Worm (Caenorhabditis elegans) whole organism, L4 larva: ENCODE results near the gene ZC262.4.

Experiments used
- F37D6.2 ChIP-seq: sonication (generic microtip); optimal IDR thresholded peaks from 2 replicates; lab custom pipeline; 2016; ENCODE audit warnings: mild to moderate bottlenecking, missing genetic modification characterization, missing compliant biosample characterization
- F49E8.2 ChIP-seq: sonication (generic microtip); optimal IDR thresholded peaks from 2 replicates; lab custom pipeline; 2016; ENCODE audit warnings: missing compliant biosample characterization, mild to moderate bottlenecking, missing genetic modification characterization, borderline replicate concordance
- T20F7.1 ChIP-seq: fragments of 200-800 bp; sonication (Bioruptor generic); optimal IDR thresholded peaks from 2 replicates; lab custom pipeline; 2018; ENCODE audit warnings: mild to moderate bottlenecking, missing genetic modification characterization, missing compliant biosample characterization
- Y105C5A.15 ChIP-seq: fragments of 200-800 bp; sonication (Bioruptor generic); IDR thresholded peaks from 2 replicates; pipeline ENCODE4 v1.3.6; 2022; ENCODE audit warnings: missing genetic modification characterization, missing compliant biosample characterization
- Y48G9A.11 ChIP-seq: fragments of 200-800 bp; sonication (Bioruptor generic); IDR thresholded peaks from 2 replicates; pipeline ENCODE4 v1.3.6; 2022; ENCODE audit warnings: missing genetic modification reagents, missing genetic modification characterization, missing compliant biosample characterization
- Y5F2A.4 ChIP-seq: fragments of 200-800 bp; sonication (Bioruptor generic); optimal IDR thresholded peaks from 2 replicates; lab custom pipeline; 2018; ENCODE audit warnings: mild to moderate bottlenecking, missing genetic modification characterization, missing compliant biosample characterization
- Y75B8A.6 ChIP-seq: fragments of 200-800 bp; sonication (Bioruptor generic); IDR thresholded peaks from 2 replicates; pipeline ENCODE4 v1.3.6; 2022; ENCODE audit warnings: missing genetic modification reagents, missing genetic modification characterization, missing compliant biosample characterization
- ZK337.2 ChIP-seq: fragments of 200-800 bp; sonication (Bioruptor generic); IDR thresholded peaks from 2 replicates; pipeline ENCODE4 v1.3.6; 2022; ENCODE audit warnings: missing genetic modification reagents, missing genetic modification characterization, missing compliant biosample characterization
- ZK546.5 ChIP-seq, 2 experiments: sonication (generic microtip); optimal IDR thresholded peaks; 2 replicates each; lab custom pipeline; 2017; ENCODE audit warnings: missing biosample characterization in 2 of 2, missing genetic modification characterization in 2 of 2
- aha-1 ChIP-seq: fragments of 150-350 bp; peaks from one replicate; lab custom pipeline; 2014; ENCODE audit warnings: missing biosample characterization, missing genetic modification characterization
- arid-1 ChIP-seq: fragments of 200-800 bp; sonication (Bioruptor generic); conservative IDR thresholded peaks from 2 replicates; pipeline ENCODE4 v1.3.6; 2022; ENCODE audit warnings: missing genetic modification reagents, missing genetic modification characterization, missing compliant biosample characterization
- ceh-20 ChIP-seq: fragments of 200-800 bp; sonication (Bioruptor generic); IDR thresholded peaks from 2 replicates; pipeline ENCODE4 v1.3.6; 2022; ENCODE audit warnings: missing genetic modification reagents, missing genetic modification characterization, missing compliant biosample characterization
- ceh-44 ChIP-seq: fragments of 200-800 bp; sonication (Bioruptor generic); IDR thresholded peaks from 2 replicates; pipeline ENCODE4 v1.3.6; 2022; ENCODE audit warnings: missing genetic modification reagents, missing genetic modification characterization, missing compliant biosample characterization
- ceh-82 ChIP-seq: sonication (generic microtip); optimal IDR thresholded peaks from 2 replicates; lab custom pipeline; 2017; ENCODE audit warnings: missing biosample characterization, missing genetic modification characterization
- cey-2 ChIP-seq: sonication (generic microtip); optimal IDR thresholded peaks from 3 replicates; lab custom pipeline; 2017; ENCODE audit warnings: missing genetic modification characterization, mild to moderate bottlenecking, missing compliant biosample characterization, antibody characterized with exemption, borderline replicate concordance; ENCODE audit not compliant: insufficient read depth
- daf-19 ChIP-seq: fragments of 200-800 bp; sonication (Bioruptor generic); conservative IDR thresholded peaks from 2 replicates; pipeline ENCODE4 v1.3.6; 2022; ENCODE audit warnings: missing genetic modification characterization, missing compliant biosample characterization
- daf-8 ChIP-seq: fragments of 200-800 bp; sonication (Bioruptor generic); IDR thresholded peaks from 2 replicates; pipeline ENCODE4 v1.3.6; 2022; ENCODE audit warnings: missing genetic modification characterization, missing compliant biosample characterization
- dpl-1 ChIP-seq: fragments of 150-350 bp; optimal IDR thresholded peaks from 2 replicates; lab custom pipeline; 2014; ENCODE audit warnings: missing biosample characterization, missing genetic modification reagents, missing genetic modification characterization
- dve-1 ChIP-seq: sonication (generic microtip); optimal IDR thresholded peaks from 2 replicates; lab custom pipeline; 2017; ENCODE audit warnings: antibody characterized with exemption, mild to moderate bottlenecking, missing genetic modification characterization, missing compliant biosample characterization; ENCODE audit not compliant: insufficient read depth
- egl-43 ChIP-seq: fragments of 200-800 bp; sonication (Bioruptor generic); IDR thresholded peaks from 2 replicates; pipeline ENCODE4 v1.3.6; 2022; ENCODE audit warnings: missing genetic modification reagents, missing genetic modification characterization, missing compliant biosample characterization
- fos-1 ChIP-seq: fragments of 150-350 bp; optimal IDR thresholded peaks from 2 replicates; lab custom pipeline; 2014; ENCODE audit warnings: missing biosample characterization, missing genetic modification characterization
- hif-1 ChIP-seq, 2 experiments: sonication (generic microtip); optimal IDR thresholded peaks; 2 replicates each; lab custom pipeline; 2016 to 2017; ENCODE audit warnings: missing compliant biosample characterization in 2 of 2, missing genetic modification characterization in 2 of 2, missing genetic modification reagents in 2 of 2, missing genotype in 2 of 2, mild to moderate bottlenecking in 1 of 2
- hlh-30 ChIP-seq: sonication (generic microtip); optimal IDR thresholded peaks from 2 replicates; lab custom pipeline; 2017; ENCODE audit warnings: antibody characterized with exemption, mild to moderate bottlenecking, missing genetic modification characterization, missing compliant biosample characterization; ENCODE audit not compliant: insufficient read depth
- hmg-1.1 ChIP-seq: fragments of 200-800 bp; sonication (Bioruptor generic); IDR thresholded peaks from 2 replicates; pipeline ENCODE4 v1.3.6; 2022; ENCODE audit warnings: missing genetic modification reagents, missing genetic modification characterization, missing compliant biosample characterization
- jun-1 ChIP-seq: fragments of 150-350 bp; optimal IDR thresholded peaks from 2 replicates; lab custom pipeline; 2014; ENCODE audit warnings: missing biosample characterization, missing genetic modification reagents, missing genetic modification characterization
- lin-1 ChIP-seq: fragments of 200-800 bp; sonication (Bioruptor generic); IDR thresholded peaks from 2 replicates; pipeline ENCODE4 v1.3.6; 2022; ENCODE audit warnings: missing genetic modification reagents, missing genetic modification characterization, missing compliant biosample characterization
- lin-13 ChIP-seq: fragments of 150-350 bp; optimal IDR thresholded peaks from 2 replicates; lab custom pipeline; 2014; ENCODE audit warnings: missing biosample characterization, missing genetic modification reagents, missing genetic modification characterization
- lin-15B ChIP-seq: fragments of 150-350 bp; sonication (generic microtip); optimal IDR thresholded peaks from 3 replicates; lab custom pipeline; 2014; ENCODE audit warnings: missing biosample characterization, missing genetic modification characterization
- lin-38 ChIP-seq: fragments of 200-800 bp; sonication (Bioruptor generic); IDR thresholded peaks from 2 replicates; pipeline ENCODE4 v1.3.6; 2022; ENCODE audit warnings: missing genetic modification reagents, missing genetic modification characterization, missing compliant biosample characterization
- lsy-2 ChIP-seq, 2 experiments: fragments of 150-350 bp in 1 of 2; sonication (generic microtip) in 1 of 2; optimal IDR thresholded peaks; 2 replicates each; lab custom pipeline; 2014 to 2017; ENCODE audit warnings: missing biosample characterization in 2 of 2, missing genetic modification characterization in 2 of 2
- madf-9 ChIP-seq: fragments of 200-800 bp; sonication (Bioruptor generic); conservative IDR thresholded peaks from 2 replicates; pipeline ENCODE4 v1.3.6; 2022; ENCODE audit warnings: missing genetic modification reagents, missing genetic modification characterization, missing compliant biosample characterization
- mdt-29 ChIP-seq: fragments of 200-800 bp; sonication (Bioruptor generic); IDR thresholded peaks from 2 replicates; pipeline ENCODE4 v1.3.6; 2022; ENCODE audit warnings: missing genetic modification reagents, missing genetic modification characterization, missing compliant biosample characterization
- mes-2 ChIP-seq: sonication (generic microtip); optimal IDR thresholded peaks from 2 replicates; lab custom pipeline; 2016; ENCODE audit warnings: missing genotype, mild to moderate bottlenecking, missing genetic modification characterization, missing compliant biosample characterization; ENCODE audit not compliant: poor library complexity, severe bottlenecking
- mxl-2 ChIP-seq: fragments of 200-800 bp; sonication (Bioruptor generic); conservative IDR thresholded peaks from 2 replicates; pipeline ENCODE4 v1.3.6; 2022; ENCODE audit warnings: missing genetic modification reagents, missing genetic modification characterization, missing compliant biosample characterization
- mxl-3 ChIP-seq: fragments of 200-800 bp; sonication (Bioruptor generic); optimal IDR thresholded peaks from 2 replicates; lab custom pipeline; 2018; ENCODE audit warnings: mild to moderate bottlenecking, missing genetic modification characterization, missing compliant biosample characterization
- nhr-102 ChIP-seq: sonication (generic microtip); optimal IDR thresholded peaks from 2 replicates; lab custom pipeline; 2016; ENCODE audit warnings: mild to moderate bottlenecking, missing genetic modification characterization, moderate library complexity, missing compliant biosample characterization
- nhr-48 ChIP-seq: sonication (generic microtip); optimal IDR thresholded peaks from 2 replicates; lab custom pipeline; 2016; ENCODE audit warnings: mild to moderate bottlenecking, missing genetic modification characterization, missing compliant biosample characterization
- nhr-6 ChIP-seq: fragments of 150-350 bp; optimal IDR thresholded peaks from 2 replicates; lab custom pipeline; 2014; ENCODE audit warnings: missing biosample characterization, missing genetic modification characterization
- nhr-77 ChIP-seq: fragments of 150-350 bp; optimal IDR thresholded peaks from 2 replicates; lab custom pipeline; 2014; ENCODE audit warnings: missing biosample characterization, missing genetic modification characterization
- pha-4 ChIP-seq, 2 experiments: fragments of 150-350 bp in 1 of 2; fragments of 200-800 bp in 1 of 2; sonication (Bioruptor generic) in 1 of 2; IDR thresholded peaks in 1 of 2; optimal IDR thresholded peaks in 1 of 2; 2 replicates each; pipeline versions ENCODE4 v1.3.6 to Lab custom; 2014 to 2022; ENCODE audit warnings: missing genetic modification characterization in 2 of 2, missing genetic modification reagents in 2 of 2, missing biosample characterization in 1 of 2, missing compliant biosample characterization in 1 of 2
- pqm-1 ChIP-seq: sonication (generic microtip); optimal IDR thresholded peaks from 2 replicates; lab custom pipeline; 2017; ENCODE audit warnings: missing biosample characterization, missing genetic modification characterization
- rbr-2 ChIP-seq: sonication (generic microtip); optimal IDR thresholded peaks from 2 replicates; lab custom pipeline; 2016; ENCODE audit warnings: missing genotype, missing genetic modification characterization, missing compliant biosample characterization
- skn-1 ChIP-seq: fragments of 150-350 bp; optimal IDR thresholded peaks from 2 replicates; lab custom pipeline; 2014; ENCODE audit warnings: missing biosample characterization, missing genetic modification characterization
- snpc-4 ChIP-seq: fragments of 150-350 bp; optimal IDR thresholded peaks from 2 replicates; lab custom pipeline; 2014; ENCODE audit warnings: missing biosample characterization, missing genetic modification characterization
- spr-1 ChIP-seq: sonication (generic microtip); optimal IDR thresholded peaks from 2 replicates; lab custom pipeline; 2016; ENCODE audit warnings: mild to moderate bottlenecking, missing genetic modification characterization, missing compliant biosample characterization
- unc-130 ChIP-seq: sonication (generic microtip); optimal IDR thresholded peaks from 2 replicates; lab custom pipeline; 2016; ENCODE audit warnings: missing genetic modification reagents, missing genetic modification characterization, missing compliant biosample characterization
- vab-7 ChIP-seq: fragments of 200-800 bp; sonication (Bioruptor generic); IDR thresholded peaks from 2 replicates; pipeline ENCODE4 v1.3.6; 2022; ENCODE audit warnings: missing genetic modification reagents, missing genetic modification characterization, missing compliant biosample characterization
- zfp-2 ChIP-seq: sonication (generic microtip); optimal IDR thresholded peaks from 2 replicates; lab custom pipeline; 2016; ENCODE audit warnings: mild to moderate bottlenecking, missing genetic modification characterization, missing compliant biosample characterization
- ztf-7 ChIP-seq: fragments of 150-350 bp; optimal IDR thresholded peaks from 2 replicates; lab custom pipeline; 2014; ENCODE audit warnings: missing biosample characterization, missing genetic modification characterization

ZC262.4 gene

ce11 chrIII:8307356-8307755 lies 27.0 kb downstream of the ZC262.4 start, which contains the start of the genes F10E9.7 and F10E9.5:
TSS of gene F10E9.7 (minus strand) at chrIII:8307441.
TSS of gene F10E9.5 (plus strand) at chrIII:8307592.
- no peak for TF ChIP-seq skn-1 (tag; lab: Kevin White, UChicago)
- peak; percentile 76 for TF ChIP-seq rbr-2 (tag; lab: Kevin White, UChicago)
- 0 out of 2 replicates have a peak, but pooled peaks have one; percentile 56 for TF ChIP-seq vab-7 (GFP tag; lab: Robert Waterston, UW)
- TF ChIP-seq lsy-2 (tag; optimal IDR thresholded peaks at IDR 0.05; lab: Kevin White, UChicago): peak in 1 of 2 experiments; percentile 96
- TF ChIP-seq Y5F2A.4 (GFP tag; lab: Kevin White, UChicago): no peak
- TF ChIP-seq ztf-7 (tag; lab: Kevin White, UChicago): peak; percentile 70
- peak; percentile 25 for TF ChIP-seq pqm-1 (tag; lab: Kevin White, UChicago)
- peak; percentile 54 for TF ChIP-seq nhr-102
- peak; percentile 79 for TF ChIP-seq lin-38
- no peak for TF ChIP-seq fos-1 (tag; lab: Kevin White, UChicago)
- TF ChIP-seq Y105C5A.15 (GFP tag; lab: Robert Waterston, UW): no peak
- peak; percentile 86 for TF ChIP-seq ceh-44 (GFP tag; lab: Robert Waterston, UW)
- no peak for TF ChIP-seq daf-8 (GFP tag; lab: Robert Waterston, UW)
- no peak for TF ChIP-seq Y75B8A.6 (GFP tag; lab: Robert Waterston, UW)
- peak; percentile 63 for TF ChIP-seq hlh-30 (tag; lab: Kevin White, UChicago)
- TF ChIP-seq lin-13 (GFP tag; lab: Kevin White, UChicago): peak; percentile 27
- TF ChIP-seq aha-1 (tag; lab: Kevin White, UChicago): no peak
- TF ChIP-seq nhr-77 (tag; lab: Kevin White, UChicago): peak; percentile 57
- TF ChIP-seq mdt-29 (GFP tag; lab: Robert Waterston, UW): 0 out of 2 replicates have a peak, but pooled peaks have one; percentile 45
- peak; percentile 39 for TF ChIP-seq mxl-3 (GFP tag; lab: Kevin White, UChicago)
- no peak for TF ChIP-seq cey-2
- TF ChIP-seq ceh-20 (GFP tag; lab: Robert Waterston, UW): 0 out of 2 replicates have a peak, but pooled peaks have one; percentile 28
- TF ChIP-seq lin-15B (tag; lab: Kevin White, UChicago): peak; percentile 45
- no peak for TF ChIP-seq jun-1 (tag; lab: Kevin White, UChicago)
- peak; percentile 24 for TF ChIP-seq nhr-48 (tag; lab: Kevin White, UChicago)
- peak; percentile 16 for TF ChIP-seq F49E8.2
- no peak for TF ChIP-seq mxl-2 (GFP tag; lab: Robert Waterston, UW)
- TF ChIP-seq spr-1: peak; percentile 32
- peak; percentile 100 for TF ChIP-seq mes-2
- TF ChIP-seq hif-1 (tag; optimal IDR thresholded peaks at IDR 0.05; lab: Kevin White, UChicago): peak in 1 of 2 experiments; percentile 93
- TF ChIP-seq egl-43 (GFP tag; lab: Robert Waterston, UW): no peak
- TF ChIP-seq madf-9 (GFP tag; lab: Robert Waterston, UW): peak; percentile 61; the same call in 1 of the 2 replicates
- TF ChIP-seq T20F7.1 (GFP tag; lab: Kevin White, UChicago): peak; percentile 99
- TF ChIP-seq ZK546.5 (tag; optimal IDR thresholded peaks at IDR 0.05; lab: Kevin White, UChicago): no peak
- TF ChIP-seq zfp-2 (tag; lab: Kevin White, UChicago): peak; percentile 47
- TF ChIP-seq unc-130 (GFP tag; lab: Kevin White, UChicago): peak; percentile 96
- TF ChIP-seq daf-19 (GFP tag; lab: Robert Waterston, UW): 0 out of 2 replicates have a peak, but pooled peaks have one; percentile 7
- TF ChIP-seq Y48G9A.11 (GFP tag; lab: Robert Waterston, UW): peak; percentile 99
- peak; percentile 86 for TF ChIP-seq dve-1 (tag; lab: Kevin White, UChicago)
- peak; percentile 96 for TF ChIP-seq dpl-1
- TF ChIP-seq ceh-82 (tag; lab: Kevin White, UChicago): no peak
- peak; percentile 64 for TF ChIP-seq F37D6.2 (tag; lab: Kevin White, UChicago)
- no peak for TF ChIP-seq snpc-4 (tag; lab: Kevin White, UChicago)
- TF ChIP-seq lin-1 (GFP tag; lab: Robert Waterston, UW): peak; percentile 71; the same call in 1 of the 2 replicates
- peak; percentile 97 for TF ChIP-seq ZK337.2 (GFP tag; lab: Robert Waterston, UW)
- peak; percentile 45 for TF ChIP-seq nhr-6 (tag; lab: Kevin White, UChicago)
- peak; percentile 60; the same call in 1 of the 2 replicates for TF ChIP-seq arid-1 (GFP tag; lab: Robert Waterston, UW)
- peak; percentile 54; the same call in 1 of the 2 replicates for TF ChIP-seq hmg-1.1
- peak; percentile 76 for TF ChIP-seq pha-4 (GFP tag; IDR thresholded peaks at IDR 0.05; lab: Robert Waterston, UW)
- peak; percentile 69 for TF ChIP-seq pha-4 (tag; optimal IDR thresholded peaks at IDR 0.05; lab: Kevin White, UChicago)
